Worm (Caenorhabditis elegans) whole organism, mixed stage, embryonic: Measurements from ENCODE around the gene F41H10.12.

ENCODE experiments used
- bed-3 ChIP-seq: fragments of 200-800 bp; sonication (Bioruptor generic); optimal IDR thresholded peaks from 3 replicates; lab custom pipeline; 2018; ENCODE audit warnings: mild to moderate bottlenecking, missing genetic modification characterization, moderate library complexity, missing compliant biosample characterization
- blmp-1 ChIP-seq: fragments of 150-350 bp; optimal IDR thresholded peaks from 2 replicates; lab custom pipeline; 2014; ENCODE audit warnings: missing biosample characterization, missing genetic modification characterization
- ceh-39 ChIP-seq: fragments of 150-350 bp; optimal IDR thresholded peaks from 2 replicates; lab custom pipeline; 2014; ENCODE audit warnings: missing biosample characterization, missing genetic modification characterization
- ceh-43 ChIP-seq: fragments of 200-800 bp; sonication (Bioruptor generic); optimal IDR thresholded peaks from 2 replicates; lab custom pipeline; 2018; ENCODE audit warnings: mild to moderate bottlenecking, missing genetic modification characterization, moderate library complexity, missing compliant biosample characterization
- ceh-83 ChIP-seq: fragments of 200-800 bp; sonication (Bioruptor generic); optimal IDR thresholded peaks from 2 replicates; lab custom pipeline; 2018; ENCODE audit warnings: mild to moderate bottlenecking, missing genetic modification characterization, missing compliant biosample characterization
- ces-1 ChIP-seq: fragments of 150-350 bp; optimal IDR thresholded peaks from 2 replicates; lab custom pipeline; 2014; ENCODE audit warnings: missing biosample characterization, missing genetic modification reagents, missing genetic modification characterization
- cnd-1 ChIP-seq: fragments of 200-800 bp; sonication (Bioruptor generic); optimal IDR thresholded peaks from 2 replicates; lab custom pipeline; 2018; ENCODE audit warnings: mild to moderate bottlenecking, missing genetic modification characterization, missing compliant biosample characterization
- drap-1 ChIP-seq: fragments of 200-800 bp; sonication (Bioruptor generic); optimal IDR thresholded peaks from 3 replicates; lab custom pipeline; 2018; ENCODE audit warnings: mild to moderate bottlenecking, missing genetic modification characterization, missing compliant biosample characterization
- elt-1 ChIP-seq: sonication (generic microtip); optimal IDR thresholded peaks from 2 replicates; lab custom pipeline; 2017; ENCODE audit warnings: missing genetic modification characterization, mild to moderate bottlenecking, missing compliant biosample characterization, antibody characterized with exemption, moderate library complexity, borderline replicate concordance; ENCODE audit not compliant: insufficient read depth
- elt-3 ChIP-seq: fragments of 150-350 bp; optimal IDR thresholded peaks from 2 replicates; lab custom pipeline; 2014; ENCODE audit warnings: missing biosample characterization, missing genetic modification characterization
- flh-1 ChIP-seq: fragments of 200-800 bp; sonication (Bioruptor generic); optimal IDR thresholded peaks from 2 replicates; lab custom pipeline; 2018; ENCODE audit warnings: mild to moderate bottlenecking, missing genetic modification characterization, moderate library complexity, missing compliant biosample characterization
- ham-2 ChIP-seq: fragments of 200-800 bp; sonication (Bioruptor generic); optimal IDR thresholded peaks from 2 replicates; lab custom pipeline; 2018; ENCODE audit warnings: mild to moderate bottlenecking, missing genetic modification characterization, missing compliant biosample characterization
- hlh-1 ChIP-seq: fragments of 150-350 bp; optimal IDR thresholded peaks from 2 replicates; lab custom pipeline; 2014; ENCODE audit warnings: missing biosample characterization, missing genetic modification reagents, missing genetic modification characterization
- lin-13 ChIP-seq: fragments of 150-350 bp; optimal IDR thresholded peaks from 2 replicates; lab custom pipeline; 2014; ENCODE audit warnings: missing biosample characterization, missing genetic modification characterization
- lin-32 ChIP-seq: fragments of 200-800 bp; sonication (Bioruptor generic); optimal IDR thresholded peaks from 2 replicates; lab custom pipeline; 2018; ENCODE audit warnings: mild to moderate bottlenecking, missing genetic modification characterization, missing compliant biosample characterization
- lsy-2 ChIP-seq: fragments of 150-350 bp; optimal IDR thresholded peaks from 2 replicates; lab custom pipeline; 2014; ENCODE audit warnings: missing biosample characterization, missing genetic modification characterization
- mab-5 ChIP-seq: fragments of 150-350 bp; optimal IDR thresholded peaks from 2 replicates; lab custom pipeline; 2014; ENCODE audit warnings: missing biosample characterization, missing genetic modification characterization
- mep-1 ChIP-seq: fragments of 150-350 bp; optimal IDR thresholded peaks from 2 replicates; lab custom pipeline; 2017; ENCODE audit warnings: missing biosample characterization, missing genetic modification reagents, missing genetic modification characterization, inconsistent platforms
- mls-2 ChIP-seq: sonication (generic microtip); optimal IDR thresholded peaks from 2 replicates; lab custom pipeline; 2016; ENCODE audit warnings: mild to moderate bottlenecking, missing genetic modification characterization, moderate library complexity, missing compliant biosample characterization
- nhr-2 ChIP-seq: fragments of 150-350 bp; optimal IDR thresholded peaks from 2 replicates; lab custom pipeline; 2014; ENCODE audit warnings: missing biosample characterization, missing genetic modification characterization
- nhr-237 ChIP-seq: fragments of 150-350 bp; optimal IDR thresholded peaks from 2 replicates; lab custom pipeline; 2014; ENCODE audit warnings: missing biosample characterization, missing genetic modification characterization
- nhr-28 ChIP-seq: fragments of 150-350 bp; optimal IDR thresholded peaks from 2 replicates; lab custom pipeline; 2014; ENCODE audit warnings: missing biosample characterization, missing genetic modification characterization
- nhr-76 ChIP-seq: sonication (generic microtip); optimal IDR thresholded peaks from 2 replicates; lab custom pipeline; 2017; ENCODE audit warnings: missing biosample characterization, missing genetic modification characterization
- pha-4 ChIP-seq: fragments of 150-350 bp; optimal IDR thresholded peaks from 2 replicates; lab custom pipeline; 2018; ENCODE audit warnings: missing biosample characterization, missing genetic modification reagents, missing genetic modification characterization
- sem-2 ChIP-seq: fragments of 200-800 bp; sonication (Bioruptor generic); optimal IDR thresholded peaks from 2 replicates; lab custom pipeline; 2018; ENCODE audit warnings: mild to moderate bottlenecking, missing genetic modification characterization, missing compliant biosample characterization
- sptf-1 ChIP-seq: sonication (generic microtip); optimal IDR thresholded peaks from 2 replicates; lab custom pipeline; 2017; ENCODE audit warnings: mild to moderate bottlenecking, missing genetic modification characterization, moderate library complexity, missing compliant biosample characterization
- tbx-8 ChIP-seq: fragments of 200-800 bp; sonication (Bioruptor generic); optimal IDR thresholded peaks from 2 replicates; lab custom pipeline; 2018; ENCODE audit warnings: mild to moderate bottlenecking, missing genetic modification characterization, moderate library complexity, missing compliant biosample characterization
- unc-39 ChIP-seq: fragments of 150-350 bp; optimal IDR thresholded peaks from 2 replicates; lab custom pipeline; 2014; ENCODE audit warnings: missing biosample characterization, missing genetic modification characterization
- ztf-11 ChIP-seq: fragments of 150-350 bp; optimal IDR thresholded peaks from 2 replicates; lab custom pipeline; 2014; ENCODE audit warnings: missing biosample characterization, missing genetic modification characterization

The F41H10.12 gene

DNA sequence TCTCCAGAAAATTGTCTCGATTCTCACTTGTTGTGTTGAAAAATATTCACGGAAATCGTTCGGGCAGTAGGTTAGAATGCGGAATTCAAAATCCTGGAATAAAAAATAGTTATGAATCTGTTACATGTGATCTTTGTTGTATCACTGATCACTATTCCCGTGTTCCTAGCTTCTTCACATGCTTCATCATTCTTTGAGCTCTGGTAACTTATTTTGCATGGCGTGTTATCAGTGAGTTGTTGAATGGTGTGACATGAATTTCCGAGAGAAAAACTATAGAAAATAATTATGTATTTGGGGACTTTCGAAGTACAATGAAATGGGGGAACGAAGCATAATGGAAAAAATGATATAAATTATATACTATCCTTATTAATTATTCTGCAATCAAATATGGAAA is 8.4 kb downstream of the F41H10.12 start:
- TF ChIP-seq drap-1: no peak
- TF ChIP-seq flh-1 (GFP tag; lab: Kevin White, UChicago): no peak
- TF ChIP-seq lsy-2 (tag; lab: Kevin White, UChicago): no peak
- TF ChIP-seq ztf-11: no peak
- TF ChIP-seq blmp-1 (tag; lab: Kevin White, UChicago): no peak
- no peak for TF ChIP-seq nhr-2 (tag; lab: Kevin White, UChicago)
- no peak for TF ChIP-seq mls-2 (tag; lab: Kevin White, UChicago)
- no peak for TF ChIP-seq mab-5 (tag; lab: Kevin White, UChicago)
- no peak for TF ChIP-seq nhr-76 (tag; lab: Kevin White, UChicago)
- TF ChIP-seq ham-2 (GFP tag; lab: Kevin White, UChicago): no peak
- no peak for TF ChIP-seq tbx-8 (GFP tag; lab: Kevin White, UChicago)
- no peak for TF ChIP-seq sptf-1 (tag; lab: Kevin White, UChicago)
- TF ChIP-seq elt-1: no peak
- TF ChIP-seq cnd-1 (tag; lab: Kevin White, UChicago): no peak
- TF ChIP-seq ceh-43 (GFP tag; lab: Kevin White, UChicago): no peak
- no peak for TF ChIP-seq pha-4 (tag; lab: Kevin White, UChicago)
- TF ChIP-seq ces-1 (GFP tag; lab: Kevin White, UChicago): no peak
- no peak for TF ChIP-seq unc-39 (tag; lab: Kevin White, UChicago)

DNA sequence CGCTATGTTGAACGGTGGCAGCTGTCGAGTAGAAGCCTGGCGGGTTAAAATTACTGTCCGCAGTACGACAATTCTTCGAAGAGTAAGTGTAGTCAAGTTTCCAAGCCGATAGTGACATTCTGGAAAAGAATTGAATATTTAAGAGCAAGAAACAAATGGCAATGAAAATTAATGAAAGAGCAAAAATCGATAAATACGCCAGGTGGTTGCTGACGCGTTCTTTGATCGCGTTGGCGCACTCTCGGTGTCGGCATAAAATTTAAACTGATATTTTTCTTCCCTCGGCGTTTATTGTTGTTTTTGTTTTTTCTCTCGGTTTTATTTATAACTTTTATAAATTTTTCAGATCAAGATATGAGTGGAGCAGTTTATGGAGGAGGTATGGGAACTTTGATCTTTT is 9.6 kb downstream of the F41H10.12 start, which contains the start of the genes perm-3 and swsn-6:
TSS of gene perm-3 (minus strand) at position 118 of the 400 bp plus-strand sequence.
TSS of gene swsn-6 (plus strand) at position 347 of the 400 bp plus-strand sequence.
- no peak for TF ChIP-seq ceh-83 (GFP tag; lab: Kevin White, UChicago)
- TF ChIP-seq lin-32 (GFP tag; lab: Kevin White, UChicago): no peak
- TF ChIP-seq lin-13: peak; percentile 88
- peak; percentile 28 for TF ChIP-seq hlh-1
- peak; percentile 39 for TF ChIP-seq mep-1 (tag; lab: Kevin White, UChicago)
- no peak for TF ChIP-seq flh-1 (GFP tag; lab: Kevin White, UChicago)
- peak; percentile 65 for TF ChIP-seq lsy-2 (tag; lab: Kevin White, UChicago)
- peak; percentile 58 for TF ChIP-seq pha-4 (tag; lab: Kevin White, UChicago)
- peak; percentile 49 for TF ChIP-seq ceh-39 (tag; lab: Kevin White, UChicago)
- TF ChIP-seq ces-1 (GFP tag; lab: Kevin White, UChicago): peak; percentile 60
- TF ChIP-seq nhr-2 (tag; lab: Kevin White, UChicago): no peak
- no peak for TF ChIP-seq sem-2 (GFP tag; lab: Kevin White, UChicago)
- TF ChIP-seq cnd-1 (tag; lab: Kevin White, UChicago): peak; percentile 14

DNA sequence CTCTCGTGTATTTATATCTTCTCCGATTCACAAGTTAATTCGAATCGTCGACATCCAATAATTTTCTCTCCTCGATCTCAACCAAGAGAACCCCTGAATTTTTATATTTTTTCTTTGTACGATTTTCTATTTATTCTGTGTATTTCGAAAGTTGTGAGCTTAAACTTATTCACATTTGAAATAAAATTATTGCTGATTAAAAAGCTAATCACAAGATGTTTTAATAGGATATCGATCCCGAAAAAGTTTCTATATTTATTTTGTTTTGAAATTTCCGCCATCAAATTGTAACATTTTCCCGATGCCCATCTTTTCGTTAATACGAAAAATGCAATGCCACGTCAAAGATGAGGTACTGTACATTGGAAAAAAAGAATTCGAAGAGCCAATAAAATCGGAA is 11.6 kb downstream of the F41H10.12 start, which contains the start of gene ZK616.3:
TSS of gene ZK616.3 (plus strand) at position 301 of the 400 bp plus-strand sequence.
- TF ChIP-seq nhr-28 (no peak), ces-1 (GFP tag; lab: Kevin White, UChicago) (no peak), blmp-1 (tag; lab: Kevin White, UChicago) (no peak), mep-1 (tag; lab: Kevin White, UChicago) (no peak), cnd-1 (tag; lab: Kevin White, UChicago) (no peak), unc-39 (tag; lab: Kevin White, UChicago) (no peak), flh-1 (GFP tag; lab: Kevin White, UChicago) (no peak), tbx-8 (GFP tag; lab: Kevin White, UChicago) (no peak), drap-1 (no peak), nhr-2 (tag; lab: Kevin White, UChicago) (no peak), nhr-76 (tag; lab: Kevin White, UChicago) (no peak), ztf-11 (no peak), sptf-1 (tag; lab: Kevin White, UChicago) (no peak), elt-1 (no peak), nhr-237 (tag; lab: Kevin White, UChicago) (no peak), ceh-39 (tag; lab: Kevin White, UChicago) (no peak), pha-4 (tag; lab: Kevin White, UChicago) (no peak), sem-2 (GFP tag; lab: Kevin White, UChicago) (no peak)

DNA sequence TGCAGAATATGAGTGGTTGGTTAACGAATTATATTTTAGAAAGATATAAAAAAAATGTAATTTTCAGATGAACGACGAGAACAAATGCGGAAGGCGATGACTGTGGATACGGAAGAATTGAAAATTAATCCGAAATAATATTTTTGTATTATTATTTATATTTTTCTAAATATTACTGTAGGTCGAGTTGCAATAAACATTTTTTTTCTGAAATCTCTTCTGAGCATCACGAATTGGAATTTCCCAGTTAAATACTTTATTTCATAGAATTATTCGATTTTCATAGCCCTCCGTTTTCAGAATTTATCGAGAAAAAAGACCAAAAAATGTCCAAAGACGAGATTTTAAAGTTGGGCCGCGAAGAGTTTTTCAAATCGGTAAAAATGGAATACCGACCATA is 12.4 kb downstream of the F41H10.12 start, which contains the start of gene ZK616.2:
TSS of gene ZK616.2 (plus strand) at position 301 of the 400 bp plus-strand sequence.
- TF ChIP-seq pha-4 (tag; lab: Kevin White, UChicago) (no peak), ztf-11 (no peak), nhr-76 (tag; lab: Kevin White, UChicago) (no peak), cnd-1 (tag; lab: Kevin White, UChicago) (no peak), elt-1 (no peak), elt-3 (no peak), lin-13 (no peak), flh-1 (GFP tag; lab: Kevin White, UChicago) (no peak), sptf-1 (tag; lab: Kevin White, UChicago) (no peak), ceh-39 (tag; lab: Kevin White, UChicago) (no peak)

DNA sequence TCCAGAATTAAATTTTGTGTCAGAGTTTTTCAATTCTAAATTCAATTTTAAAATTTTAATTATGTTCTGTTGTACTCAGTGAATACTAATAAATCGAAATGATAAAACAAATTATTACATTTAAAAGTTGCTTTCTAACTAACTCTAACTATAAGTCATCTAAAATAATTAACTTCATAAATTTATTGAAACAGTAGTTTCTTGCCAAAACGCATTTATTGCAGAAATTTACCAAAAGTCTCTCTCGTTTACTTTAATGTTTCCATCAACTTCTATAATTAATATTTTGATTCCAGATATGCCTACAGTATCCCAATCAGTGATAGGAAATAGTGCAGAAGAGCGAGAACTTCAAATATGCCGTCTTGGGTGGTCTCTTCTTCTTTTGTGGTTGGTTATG is 15.5 kb downstream of the F41H10.12 start, which contains the start of gene ZK616.1:
TSS of gene ZK616.1 (plus strand) at position 301 of the 400 bp plus-strand sequence.
- no peak for TF ChIP-seq sptf-1 (tag; lab: Kevin White, UChicago)
- TF ChIP-seq sem-2 (GFP tag; lab: Kevin White, UChicago): no peak
- TF ChIP-seq ceh-83 (GFP tag; lab: Kevin White, UChicago): no peak
- no peak for TF ChIP-seq ztf-11
- TF ChIP-seq mls-2 (tag; lab: Kevin White, UChicago): no peak
- TF ChIP-seq bed-3 (GFP tag; lab: Kevin White, UChicago): no peak
- no peak for TF ChIP-seq elt-1
- no peak for TF ChIP-seq blmp-1 (tag; lab: Kevin White, UChicago)
